Fruit fly (Drosophila melanogaster) whole organism, embryonic: ENCODE results near the gene Pgm1.

Experiments
- ATbp ChIP-seq: fragments of 200-800 bp; sonication (Bioruptor generic); optimal IDR thresholded peaks from 2 replicates; lab custom pipeline; 2017; ENCODE audit warnings: missing biosample characterization, mild to moderate bottlenecking, missing genetic modification characterization, missing genetic modification reagents
- Bdp1 ChIP-seq: fragments of 200-800 bp; sonication (Bioruptor generic); optimal IDR thresholded peaks from 3 replicates; lab custom pipeline; 2016; ENCODE audit warnings: missing biosample characterization, missing genetic modification characterization
- CG1024 ChIP-seq: fragments of 200-800 bp; sonication (Bioruptor generic); IDR thresholded peaks from 2 replicates; pipeline ENCODE4 v1.3.6; 2022; ENCODE audit warnings: missing biosample characterization, missing genetic modification characterization
- CG10462 ChIP-seq: fragments of 200-800 bp; sonication (Bioruptor generic); optimal IDR thresholded peaks from 2 replicates; lab custom pipeline; 2016; ENCODE audit warnings: missing biosample characterization, missing genetic modification characterization
- CG10654 ChIP-seq: fragments of 200-800 bp; sonication (Bioruptor generic); optimal IDR thresholded peaks from 2 replicates; lab custom pipeline; 2016; ENCODE audit warnings: missing biosample characterization, missing genetic modification characterization
- CG11093 ChIP-seq: fragments of 200-800 bp; sonication (Bioruptor generic); IDR thresholded peaks from 3 replicates; pipeline ENCODE4 v1.3.6; 2022; ENCODE audit warnings: missing biosample characterization, missing genetic modification characterization
- CG11695 ChIP-seq: fragments of 200-800 bp; sonication (Bioruptor generic); IDR thresholded peaks from 3 replicates; pipeline ENCODE4 v1.3.6; 2022; ENCODE audit warnings: missing biosample characterization, missing genetic modification characterization
- CG11723 ChIP-seq: fragments of 200-800 bp; sonication (Bioruptor generic); optimal IDR thresholded peaks from 2 replicates; lab custom pipeline; 2017; ENCODE audit warnings: missing biosample characterization, mild to moderate bottlenecking, missing genetic modification characterization
- CG13624 ChIP-seq: fragments of 200-800 bp; sonication (Bioruptor generic); optimal IDR thresholded peaks from 2 replicates; lab custom pipeline; 2016; ENCODE audit warnings: missing biosample characterization, missing genetic modification characterization
- CG13894 ChIP-seq: fragments of 200-800 bp; sonication (Bioruptor generic); optimal IDR thresholded peaks from 3 replicates; lab custom pipeline; 2018; ENCODE audit warnings: missing biosample characterization, mild to moderate bottlenecking, missing genetic modification characterization, moderate library complexity
- CG14667 ChIP-seq: fragments of 200-800 bp; sonication (Bioruptor generic); IDR thresholded peaks from 2 replicates; pipeline ENCODE4 v1.3.6; 2022; ENCODE audit warnings: missing biosample characterization, missing genetic modification characterization
- CG14860 ChIP-seq: fragments of 200-800 bp; sonication (Bioruptor generic); IDR thresholded peaks from 3 replicates; pipeline ENCODE4 v1.3.6; 2022; ENCODE audit warnings: missing biosample characterization, missing genetic modification characterization; ENCODE audit not compliant: partially characterized antibody
- CG15011 ChIP-seq: fragments of 200-800 bp; sonication (Bioruptor generic); optimal IDR thresholded peaks from 3 replicates; lab custom pipeline; 2018; ENCODE audit warnings: missing biosample characterization, mild to moderate bottlenecking, missing genetic modification characterization
- CG17359 ChIP-seq: fragments of 200-800 bp; sonication (Bioruptor generic); optimal IDR thresholded peaks from 3 replicates; lab custom pipeline; 2018; ENCODE audit warnings: missing biosample characterization, mild to moderate bottlenecking, missing genetic modification characterization, moderate library complexity
- CG17802 ChIP-seq: fragments of 200-800 bp; sonication (Bioruptor generic); optimal IDR thresholded peaks from 2 replicates; lab custom pipeline; 2018; ENCODE audit warnings: missing biosample characterization, mild to moderate bottlenecking, missing genetic modification characterization, moderate library complexity
- CG18764 ChIP-seq: fragments of 200-800 bp; sonication (Bioruptor generic); optimal IDR thresholded peaks from 3 replicates; lab custom pipeline; 2016; ENCODE audit warnings: missing biosample characterization, missing genetic modification characterization
- CG2120 ChIP-seq: fragments of 200-800 bp; sonication (Bioruptor generic); optimal IDR thresholded peaks from 3 replicates; lab custom pipeline; 2016; ENCODE audit warnings: missing biosample characterization, missing genetic modification characterization
- CG3847 ChIP-seq: fragments of 200-800 bp; sonication (Bioruptor generic); IDR thresholded peaks from 2 replicates; pipeline ENCODE4 v1.3.6; 2022; ENCODE audit warnings: missing biosample characterization, missing genetic modification characterization
- CG4282 ChIP-seq: fragments of 200-800 bp; sonication (Bioruptor generic); optimal IDR thresholded peaks from 2 replicates; lab custom pipeline; 2016; ENCODE audit warnings: missing biosample characterization, missing genetic modification characterization
- CG4820 ChIP-seq: fragments of 200-800 bp; sonication (Bioruptor generic); optimal IDR thresholded peaks from 3 replicates; lab custom pipeline; 2016; ENCODE audit warnings: missing biosample characterization, missing genetic modification characterization
- CG8388 ChIP-seq: fragments of 200-800 bp; sonication (Bioruptor generic); optimal IDR thresholded peaks from 2 replicates; lab custom pipeline; 2019; ENCODE audit warnings: missing biosample characterization, mild to moderate bottlenecking, missing genetic modification characterization, moderate library complexity
- CoRest ChIP-seq: fragments of 200-800 bp; sonication (Bioruptor generic); optimal IDR thresholded peaks from 3 replicates; lab custom pipeline; 2018; ENCODE audit warnings: missing biosample characterization, mild to moderate bottlenecking, missing genetic modification characterization, moderate library complexity
- Dbx ChIP-seq: fragments of 200-800 bp; sonication (Bioruptor generic); IDR thresholded peaks from 3 replicates; pipeline ENCODE4 v1.3.6; 2022; ENCODE audit warnings: missing biosample characterization, missing genetic modification characterization
- Dip2 ChIP-seq: fragments of 200-800 bp; sonication (Bioruptor generic); IDR thresholded peaks from 2 replicates; pipeline ENCODE4 v1.3.6; 2022; ENCODE audit warnings: missing biosample characterization, missing genetic modification characterization
- Dp ChIP-seq: fragments of 200-800 bp; sonication (Bioruptor generic); optimal IDR thresholded peaks from 2 replicates; lab custom pipeline; 2018; ENCODE audit warnings: missing biosample characterization, mild to moderate bottlenecking, missing genetic modification characterization, moderate library complexity
- Eip74EF ChIP-seq, 2 experiments: fragments of 200-800 bp in 1 of 2; fragments of >200 bp in 1 of 2; sonication (Bioruptor generic) in 1 of 2; optimal IDR thresholded peaks; 2 replicates each; lab custom pipeline; 2017 to 2019; ENCODE audit warnings: missing biosample characterization in 2 of 2, missing genetic modification characterization in 2 of 2, mild to moderate bottlenecking in 1 of 2, moderate library complexity in 1 of 2
- Fer1 ChIP-seq: fragments of 200-800 bp; sonication (Bioruptor generic); optimal IDR thresholded peaks from 2 replicates; lab custom pipeline; 2017; ENCODE audit warnings: missing biosample characterization, mild to moderate bottlenecking, missing genetic modification characterization
- Fer2 ChIP-seq: fragments of 200-800 bp; sonication (Bioruptor generic); optimal IDR thresholded peaks from 2 replicates; lab custom pipeline; 2018; ENCODE audit warnings: missing biosample characterization, mild to moderate bottlenecking, missing genetic modification characterization, moderate library complexity
- HmgZ ChIP-seq: fragments of 200-800 bp; sonication (Bioruptor generic); optimal IDR thresholded peaks from 2 replicates; lab custom pipeline; 2018; ENCODE audit warnings: missing biosample characterization, mild to moderate bottlenecking, missing genetic modification characterization
- Hsf ChIP-seq: fragments of 200-800 bp; sonication (Bioruptor generic); optimal IDR thresholded peaks from 3 replicates; lab custom pipeline; 2016; ENCODE audit warnings: missing biosample characterization, missing genetic modification characterization
- MESR4 ChIP-seq: fragments of 200-800 bp; sonication (Bioruptor generic); optimal IDR thresholded peaks from 2 replicates; lab custom pipeline; 2018; ENCODE audit warnings: missing biosample characterization, mild to moderate bottlenecking, missing genetic modification characterization, moderate library complexity
- Mes4 ChIP-seq: fragments of 200-800 bp; sonication (Bioruptor generic); optimal IDR thresholded peaks from 2 replicates; lab custom pipeline; 2016; ENCODE audit warnings: missing biosample characterization, missing genetic modification characterization
- NfI ChIP-seq: fragments of 200-800 bp; sonication (Bioruptor generic); optimal IDR thresholded peaks from 3 replicates; lab custom pipeline; 2018; ENCODE audit warnings: missing biosample characterization, mild to moderate bottlenecking, missing genetic modification characterization, moderate library complexity
- Poxn ChIP-seq: fragments of 200-800 bp; sonication (Bioruptor generic); IDR thresholded peaks from 2 replicates; pipeline ENCODE4 v1.3.6; 2022; ENCODE audit warnings: missing biosample characterization, missing genetic modification characterization
- Xrp1 ChIP-seq: fragments of 200-800 bp; sonication (Bioruptor generic); IDR thresholded peaks from 2 replicates; pipeline ENCODE4 v1.3.6; 2022; ENCODE audit warnings: missing biosample characterization, missing genetic modification characterization
- amos ChIP-seq: fragments of 200-800 bp; sonication (Bioruptor generic); IDR thresholded peaks from 2 replicates; pipeline ENCODE4 v1.3.6; 2022; ENCODE audit warnings: missing biosample characterization, missing genetic modification characterization; ENCODE audit not compliant: partially characterized antibody
- chif ChIP-seq, 2 experiments: fragments of 200-800 bp; sonication (Bioruptor generic); optimal IDR thresholded peaks; 3 replicates each; lab custom pipeline; 2016; ENCODE audit warnings: missing biosample characterization in 2 of 2, missing genetic modification characterization in 2 of 2
- disco-r ChIP-seq: fragments of 200-800 bp; sonication (Bioruptor generic); optimal IDR thresholded peaks from 2 replicates; lab custom pipeline; 2016; ENCODE audit warnings: missing biosample characterization, missing genetic modification characterization
- fu2 ChIP-seq: fragments of 200-800 bp; sonication (Bioruptor generic); optimal IDR thresholded peaks from 2 replicates; lab custom pipeline; 2016; ENCODE audit warnings: missing biosample characterization, missing genetic modification characterization
- jumu ChIP-seq: fragments of 200-800 bp; sonication (Bioruptor generic); optimal IDR thresholded peaks from 3 replicates; lab custom pipeline; 2016; ENCODE audit warnings: missing biosample characterization, missing genetic modification characterization
- ken ChIP-seq: fragments of 200-800 bp; sonication (Bioruptor generic); IDR thresholded peaks from 3 replicates; pipeline ENCODE4 v1.3.6; 2022; ENCODE audit warnings: missing biosample characterization, missing genetic modification characterization
- knrl ChIP-seq: fragments of 200-800 bp; sonication (Bioruptor generic); IDR thresholded peaks from 3 replicates; pipeline ENCODE4 v1.3.6; 2022; ENCODE audit warnings: missing biosample characterization, missing genetic modification characterization; ENCODE audit not compliant: partially characterized antibody
- pho ChIP-seq: fragments of 200-800 bp; sonication (Bioruptor generic); optimal IDR thresholded peaks from 2 replicates; lab custom pipeline; 2016; ENCODE audit warnings: missing biosample characterization, missing genetic modification characterization
- pita ChIP-seq: fragments of 200-800 bp; sonication (Bioruptor generic); optimal IDR thresholded peaks from 2 replicates; lab custom pipeline; 2017; ENCODE audit warnings: missing biosample characterization, mild to moderate bottlenecking, missing genetic modification characterization
- sna ChIP-seq: fragments of 200-800 bp; sonication (Bioruptor generic); IDR thresholded peaks from 2 replicates; pipeline ENCODE4 v1.3.6; 2022; ENCODE audit warnings: missing biosample characterization, missing genetic modification characterization; ENCODE audit not compliant: partially characterized antibody
- sqz ChIP-seq: fragments of 200-800 bp; sonication (Bioruptor generic); optimal IDR thresholded peaks from 3 replicates; lab custom pipeline; 2018; ENCODE audit warnings: missing biosample characterization, mild to moderate bottlenecking, missing genetic modification characterization
- stwl ChIP-seq: fragments of 200-800 bp; sonication (Bioruptor generic); optimal IDR thresholded peaks from 3 replicates; lab custom pipeline; 2018; ENCODE audit warnings: missing biosample characterization, mild to moderate bottlenecking, missing genetic modification characterization, moderate library complexity
- tio ChIP-seq: fragments of 200-800 bp; sonication (Bioruptor generic); optimal IDR thresholded peaks from 2 replicates; lab custom pipeline; 2017; ENCODE audit warnings: missing biosample characterization, missing genetic modification characterization, inconsistent platforms
- vvl ChIP-seq: fragments of 200-800 bp; sonication (Bioruptor generic); IDR thresholded peaks from 2 replicates; pipeline ENCODE4 v1.3.6; 2022; ENCODE audit warnings: missing biosample characterization, missing genetic modification characterization

The Pgm1 gene

dm6 chr3L:16128973-16129745 lies 828 bp upstream of the Pgm1 start, which contains the start of gene SsRbeta (continued):
- TF ChIP-seq CG14860 (GFP tag; lab: Robert Waterston, UW): peak; percentile 43; the same call in 2 of the 3 replicates
- TF ChIP-seq MESR4 (GFP tag; lab: Kevin White, UChicago): peak; percentile 94
- TF ChIP-seq Dp (GFP tag; lab: Kevin White, UChicago): peak; percentile 25
- TF ChIP-seq pho (GFP tag; lab: Kevin White, UChicago): no peak
- TF ChIP-seq NfI (GFP tag; lab: Kevin White, UChicago): peak; percentile 9
- TF ChIP-seq Hsf (GFP tag; lab: Kevin White, UChicago): no peak
- no peak for TF ChIP-seq CG10462 (GFP tag; lab: Kevin White, UChicago)
- peak; percentile 61; the same call in 1 of the 2 replicates for TF ChIP-seq CG1024 (GFP tag; lab: Robert Waterston, UW)
- no peak for TF ChIP-seq Poxn (GFP tag; lab: Robert Waterston, UW)
- peak; percentile 56 for TF ChIP-seq Xrp1 (GFP tag; lab: Robert Waterston, UW)
- no peak for TF ChIP-seq ATbp (GFP tag; lab: Kevin White, UChicago)
- TF ChIP-seq CG13894 (tag; lab: Kevin White, UChicago): no peak
- peak; percentile 26 for TF ChIP-seq HmgZ (tag; lab: Kevin White, UChicago)
- TF ChIP-seq Dbx (GFP tag; lab: Robert Waterston, UW): peak; percentile 20; the same call in 2 of the 3 replicates
- peak; percentile 61 for TF ChIP-seq stwl
- no peak for TF ChIP-seq CG15011 (GFP tag; lab: Kevin White, UChicago)
- TF ChIP-seq CG17359 (tag; lab: Kevin White, UChicago): no peak
- TF ChIP-seq CG18764 (GFP tag; lab: Kevin White, UChicago): no peak
- TF ChIP-seq CG3847 (GFP tag; lab: Robert Waterston, UW): peak; percentile 23; the same call in 1 of the 2 replicates
- TF ChIP-seq chif (GFP tag; optimal IDR thresholded peaks at IDR 0.05; lab: Kevin White, UChicago): no peak
- TF ChIP-seq sna: peak; percentile 51
- TF ChIP-seq CG8388 (GFP tag; lab: Kevin White, UChicago): peak; percentile 4
- no peak for TF ChIP-seq disco-r (GFP tag; lab: Kevin White, UChicago)
- no peak for TF ChIP-seq Dip2
- TF ChIP-seq CG11723: no peak
- no peak for TF ChIP-seq Mes4 (GFP tag; lab: Kevin White, UChicago)
- TF ChIP-seq sqz (GFP tag; lab: Kevin White, UChicago): peak; percentile 53
- no peak for TF ChIP-seq CG17802 (tag; lab: Kevin White, UChicago)
- TF ChIP-seq CG4820 (GFP tag; lab: Kevin White, UChicago): no peak
- no peak for TF ChIP-seq CG10654 (GFP tag; lab: Kevin White, UChicago)
- peak; percentile 43 for TF ChIP-seq CG13624 (GFP tag; lab: Kevin White, UChicago)
- no peak for TF ChIP-seq Eip74EF (GFP tag; optimal IDR thresholded peaks at IDR 0.05; lab: Kevin White, UChicago)
- TF ChIP-seq CG11093: no peak
- peak; percentile 23 for TF ChIP-seq CG14667 (GFP tag; lab: Robert Waterston, UW)
- TF ChIP-seq Fer2 (tag; lab: Kevin White, UChicago): peak; percentile 26
- peak; percentile 60; the same call in 2 of the 3 replicates for TF ChIP-seq CG11695 (GFP tag; lab: Robert Waterston, UW)
- TF ChIP-seq pita: peak; percentile 34
- no peak for TF ChIP-seq CG2120 (GFP tag; lab: Kevin White, UChicago)
- TF ChIP-seq jumu (GFP tag; lab: Kevin White, UChicago): no peak
- TF ChIP-seq Bdp1 (GFP tag; lab: Kevin White, UChicago): no peak
- peak; percentile 46 for TF ChIP-seq CoRest (tag; lab: Kevin White, UChicago)
- peak; percentile 33 for TF ChIP-seq tio (GFP tag; lab: Kevin White, UChicago)
- TF ChIP-seq amos (GFP tag; lab: Robert Waterston, UW): peak; percentile 88; the same call in 1 of the 2 replicates
- peak; percentile 32 for TF ChIP-seq vvl (GFP tag; lab: Robert Waterston, UW)
- peak; percentile 76 for TF ChIP-seq knrl (GFP tag; lab: Robert Waterston, UW)
- TF ChIP-seq CG4282 (GFP tag; lab: Kevin White, UChicago): no peak
- TF ChIP-seq Fer1 (GFP tag; lab: Kevin White, UChicago): no peak
- TF ChIP-seq fu2: no peak
- peak; percentile 63; the same call in 2 of the 3 replicates for TF ChIP-seq ken (GFP tag; lab: Robert Waterston, UW)
